Worm (Caenorhabditis elegans): Measurements from ENCODE around the gene pqn-10.
A peak's percentile ranks its signal among the peaks of the same experiment; 100 is the strongest.

pqn-10 gene

ce11 chrIII:6509301-6509700 is 18.7 kb upstream of the pqn-10 start:
- TF ChIP-seq dao-5 (tag; optimal IDR thresholded peaks at IDR 0.05) (no peak), him-1 (tag; optimal IDR thresholded peaks at IDR 0.05) (no peak), W03F9.2 (tag; optimal IDR thresholded peaks at IDR 0.05) (no peak)

- TF ChIP-seq dao-5 (tag; optimal IDR thresholded peaks at IDR 0.05) (no peak), W03F9.2 (tag; optimal IDR thresholded peaks at IDR 0.05) (no peak), him-1 (tag; optimal IDR thresholded peaks at IDR 0.05) (no peak)
Observed at ce11 chrIII:6514673-6515072, 13.3 kb upstream of the pqn-10 start, which contains the start of gene acr-5. acr-5 (minus strand) TSS chrIII:6514773.

ce11 chrIII:6519949-6520348 is 8.1 kb upstream of the pqn-10 start, which contains the start of gene C09E7.10:
C09E7.10 (minus strand) TSS chrIII:6520049.
- TF ChIP-seq dao-5 (tag; optimal IDR thresholded peaks at IDR 0.05), result no peak

- TF ChIP-seq dao-5 (tag; optimal IDR thresholded peaks at IDR 0.05) (no peak), W03F9.2 (tag; optimal IDR thresholded peaks at IDR 0.05) (no peak), him-1 (tag; optimal IDR thresholded peaks at IDR 0.05) (no peak)
Observed at ce11 chrIII:6525557-6525956, 2.4 kb upstream of the pqn-10 start, which contains the start of gene oig-1. oig-1 (minus strand) TSS chrIII:6525657.

ce11 chrIII:6531099-6531498 is 3.1 kb downstream of the pqn-10 start, which contains the start of gene C09E7.11:
C09E7.11 (plus strand) TSS chrIII:6531399.
- no peak for TF ChIP-seq W03F9.2 (tag; optimal IDR thresholded peaks at IDR 0.05)
- TF ChIP-seq him-1 (tag; optimal IDR thresholded peaks at IDR 0.05), result no peak
- no peak for TF ChIP-seq dao-5 (tag; optimal IDR thresholded peaks at IDR 0.05)

- TF ChIP-seq W03F9.2 (tag; optimal IDR thresholded peaks at IDR 0.05), result no peak
- TF ChIP-seq him-1 (tag; optimal IDR thresholded peaks at IDR 0.05), result no peak
- TF ChIP-seq dao-5 (tag; optimal IDR thresholded peaks at IDR 0.05), result no peak
Observed at ce11 chrIII:6532647-6533046, 4.6 kb downstream of the pqn-10 start, which contains the start of gene srxa-5. srxa-5 (plus strand) TSS chrIII:6532947.

ce11 chrIII:6536945-6537568 is 9.1 kb downstream of the pqn-10 start, which contains the start of gene C09E7.4:
C09E7.4 (minus strand) TSS chrIII:6536995.
- TF ChIP-seq dao-5 (tag; optimal IDR thresholded peaks at IDR 0.05), result no peak
- no peak for TF ChIP-seq W03F9.2 (tag; optimal IDR thresholded peaks at IDR 0.05)
- no peak for TF ChIP-seq him-1 (tag; optimal IDR thresholded peaks at IDR 0.05)

ce11 chrIII:6551187-6552058 is 23.4 kb downstream of the pqn-10 start, which contains the start of gene C09E7.7:
C09E7.7 (minus strand) TSS chrIII:6551243.
- peak; percentile 59 for TF ChIP-seq him-1 (tag; optimal IDR thresholded peaks at IDR 0.05)

- no peak for TF ChIP-seq him-1 (tag; optimal IDR thresholded peaks at IDR 0.05)
- no peak for TF ChIP-seq dao-5 (tag; optimal IDR thresholded peaks at IDR 0.05)
- no peak for TF ChIP-seq W03F9.2 (tag; optimal IDR thresholded peaks at IDR 0.05)
Observed at ce11 chrIII:6558487-6558886, 30.5 kb downstream of the pqn-10 start, which contains the start of gene C09E7.8. C09E7.8 (minus strand) TSS chrIII:6558587.

- TF ChIP-seq him-1 (tag; optimal IDR thresholded peaks at IDR 0.05) (no peak), dao-5 (tag; optimal IDR thresholded peaks at IDR 0.05) (no peak), W03F9.2 (tag; optimal IDR thresholded peaks at IDR 0.05) (no peak)
Observed at ce11 chrIII:6577159-6577558, 49.2 kb downstream of the pqn-10 start.

- TF ChIP-seq dao-5 (tag; optimal IDR thresholded peaks at IDR 0.05), result no peak
- no peak for TF ChIP-seq W03F9.2 (tag; optimal IDR thresholded peaks at IDR 0.05)
- TF ChIP-seq him-1 (tag; optimal IDR thresholded peaks at IDR 0.05), result no peak
Observed at ce11 chrIII:6578505-6578904, 50.5 kb downstream of the pqn-10 start, which contains the start of gene F27B3.6. F27B3.6 (minus strand) TSS chrIII:6578605.

- no peak for TF ChIP-seq dao-5 (tag; optimal IDR thresholded peaks at IDR 0.05)
- TF ChIP-seq W03F9.2 (tag; optimal IDR thresholded peaks at IDR 0.05), result no peak
- TF ChIP-seq him-1 (tag; optimal IDR thresholded peaks at IDR 0.05), result no peak
Observed at ce11 chrIII:6579398-6579797, 51.4 kb downstream of the pqn-10 start, which contains the start of gene F27B3.8. F27B3.8 (plus strand) TSS chrIII:6579698.

Measured in whole organism, L4/young adult.